Fruit fly (Drosophila melanogaster) whole organism, embryonic: Measurements from ENCODE around the gene CG2685.
A peak's percentile ranks its signal among the peaks of the same experiment; 100 is the strongest.

ENCODE experiments used
- B-H1 ChIP-seq: fragments of 200-800 bp; sonication (Bioruptor generic); IDR thresholded peaks from 3 replicates; pipeline ENCODE4 v1.3.6; 2022; ENCODE audit warnings: missing biosample characterization, missing genetic modification characterization
- CG12659 ChIP-seq: fragments of 200-800 bp; sonication (Bioruptor generic); optimal IDR thresholded peaks from 3 replicates; lab custom pipeline; 2017; ENCODE audit warnings: mild to moderate bottlenecking, missing biosample characterization, missing genetic modification reagents, missing genetic modification characterization
- CG13624 ChIP-seq: fragments of 200-800 bp; sonication (Bioruptor generic); optimal IDR thresholded peaks from 2 replicates; lab custom pipeline; 2016; ENCODE audit warnings: missing biosample characterization, missing genetic modification characterization
- CG15696 ChIP-seq: fragments of 200-800 bp; sonication (Bioruptor generic); optimal IDR thresholded peaks from 2 replicates; lab custom pipeline; 2019; ENCODE audit warnings: missing biosample characterization, mild to moderate bottlenecking, missing genetic modification characterization, moderate library complexity
- CG1603 ChIP-seq: fragments of 200-800 bp; sonication (Bioruptor generic); optimal IDR thresholded peaks from 2 replicates; lab custom pipeline; 2019; ENCODE audit warnings: missing biosample characterization, mild to moderate bottlenecking, missing genetic modification characterization, moderate library complexity
- CG16813 ChIP-seq: fragments of 200-800 bp; sonication (Bioruptor generic); IDR thresholded peaks from 3 replicates; pipeline ENCODE4 v1.3.6; 2022; ENCODE audit warnings: missing biosample characterization, missing genetic modification characterization; ENCODE audit not compliant: partially characterized antibody
- CG17802 ChIP-seq: fragments of 200-800 bp; sonication (Bioruptor generic); optimal IDR thresholded peaks from 2 replicates; lab custom pipeline; 2018; ENCODE audit warnings: missing biosample characterization, mild to moderate bottlenecking, missing genetic modification characterization, moderate library complexity
- CG1832 ChIP-seq: fragments of 200-800 bp; sonication (Bioruptor generic); optimal IDR thresholded peaks from 2 replicates; lab custom pipeline; 2017; ENCODE audit warnings: missing biosample characterization, mild to moderate bottlenecking, missing genetic modification characterization, inconsistent platforms
- CG3407 ChIP-seq: fragments of 200-800 bp; sonication (Bioruptor generic); optimal IDR thresholded peaks from 2 replicates; lab custom pipeline; 2018; ENCODE audit warnings: missing biosample characterization, mild to moderate bottlenecking, missing genetic modification characterization
- CG3847 ChIP-seq: fragments of 200-800 bp; sonication (Bioruptor generic); IDR thresholded peaks from 2 replicates; pipeline ENCODE4 v1.3.6; 2022; ENCODE audit warnings: missing biosample characterization, missing genetic modification characterization
- CG3995 ChIP-seq: fragments of 200-800 bp; sonication (Bioruptor generic); optimal IDR thresholded peaks from 3 replicates; lab custom pipeline; 2016; ENCODE audit warnings: missing biosample characterization, missing genetic modification characterization
- CG42726 ChIP-seq: fragments of 200-800 bp; sonication (Bioruptor generic); IDR thresholded peaks from 2 replicates; pipeline ENCODE4 v1.3.6; 2022; ENCODE audit warnings: missing biosample characterization, missing genetic modification characterization; ENCODE audit not compliant: partially characterized antibody
- CG4282 ChIP-seq: fragments of 200-800 bp; sonication (Bioruptor generic); optimal IDR thresholded peaks from 2 replicates; lab custom pipeline; 2016; ENCODE audit warnings: missing biosample characterization, missing genetic modification characterization
- CG6689 ChIP-seq: fragments of 200-800 bp; sonication (Bioruptor generic); IDR thresholded peaks from 2 replicates; pipeline ENCODE4 v1.3.6; 2022; ENCODE audit warnings: missing biosample characterization, missing genetic modification characterization
- CG7271 ChIP-seq: fragments of 200-800 bp; sonication (Bioruptor generic); optimal IDR thresholded peaks from 2 replicates; lab custom pipeline; 2018; ENCODE audit warnings: missing biosample characterization, mild to moderate bottlenecking, missing genetic modification characterization, moderate library complexity
- CG7963 ChIP-seq: fragments of 200-800 bp; sonication (Bioruptor generic); IDR thresholded peaks from 3 replicates; pipeline ENCODE4 v1.3.6; 2022; ENCODE audit warnings: missing biosample characterization, missing genetic modification characterization; ENCODE audit not compliant: partially characterized antibody
- CG8924 ChIP-seq: fragments of 200-800 bp; optimal IDR thresholded peaks from 3 replicates; lab custom pipeline; 2019; ENCODE audit warnings: missing biosample characterization, mild to moderate bottlenecking, missing genetic modification characterization, moderate library complexity
- CG8944 ChIP-seq: fragments of 200-800 bp; sonication (Bioruptor generic); optimal IDR thresholded peaks from 3 replicates; lab custom pipeline; 2016; ENCODE audit warnings: missing biosample characterization, missing genetic modification characterization
- CG9932 ChIP-seq: fragments of 200-800 bp; sonication (Bioruptor generic); IDR thresholded peaks from 2 replicates; pipeline ENCODE4 v1.3.6; 2022; ENCODE audit warnings: missing biosample characterization, missing genetic modification characterization
- CoRest ChIP-seq: fragments of 200-800 bp; sonication (Bioruptor generic); optimal IDR thresholded peaks from 3 replicates; lab custom pipeline; 2018; ENCODE audit warnings: missing biosample characterization, mild to moderate bottlenecking, missing genetic modification characterization, moderate library complexity
- D19A ChIP-seq: fragments of 200-800 bp; optimal IDR thresholded peaks from 3 replicates; lab custom pipeline; 2019; ENCODE audit warnings: missing biosample characterization, mild to moderate bottlenecking, missing genetic modification characterization, moderate library complexity
- D19B ChIP-seq: fragments of 200-800 bp; sonication (Bioruptor generic); optimal IDR thresholded peaks from 2 replicates; lab custom pipeline; 2017; ENCODE audit warnings: missing biosample characterization, mild to moderate bottlenecking, missing genetic modification characterization
- Dek ChIP-seq: fragments of 200-800 bp; sonication (Bioruptor generic); optimal IDR thresholded peaks from 3 replicates; lab custom pipeline; 2019; ENCODE audit warnings: missing biosample characterization, mild to moderate bottlenecking, missing genetic modification characterization, moderate library complexity
- E2f2 ChIP-seq: fragments of 200-800 bp; sonication (Bioruptor generic); IDR thresholded peaks from 2 replicates; pipeline ENCODE4 v1.3.6; 2022; ENCODE audit warnings: missing biosample characterization, missing genetic modification characterization
- ERR ChIP-seq: fragments of 200-800 bp; sonication (Bioruptor generic); optimal IDR thresholded peaks from 2 replicates; lab custom pipeline; 2016; ENCODE audit warnings: missing biosample characterization, missing genetic modification characterization
- Hr78 ChIP-seq, 2 experiments: fragments of 200-800 bp in 1 of 2; fragments of >200 bp in 1 of 2; sonication (Bioruptor generic) in 1 of 2; optimal IDR thresholded peaks; 2 replicates each; lab custom pipeline; 2017 to 2019; ENCODE audit warnings: missing biosample characterization in 2 of 2, missing genetic modification characterization in 2 of 2, mild to moderate bottlenecking in 1 of 2, moderate library complexity in 1 of 2
- MBD-R2 ChIP-seq: fragments of 200-800 bp; sonication (Bioruptor generic); IDR thresholded peaks from 2 replicates; pipeline ENCODE4 v1.3.6; 2022; ENCODE audit warnings: missing biosample characterization, missing genetic modification characterization
- MESR4 ChIP-seq: fragments of 200-800 bp; sonication (Bioruptor generic); optimal IDR thresholded peaks from 2 replicates; lab custom pipeline; 2018; ENCODE audit warnings: missing biosample characterization, mild to moderate bottlenecking, missing genetic modification characterization, moderate library complexity
- Myb ChIP-seq: fragments of 200-800 bp; sonication (Bioruptor generic); optimal IDR thresholded peaks from 2 replicates; lab custom pipeline; 2016; ENCODE audit warnings: missing biosample characterization, missing genetic modification characterization
- NC2β ChIP-seq: fragments of 200-800 bp; sonication (Bioruptor generic); optimal IDR thresholded peaks from 2 replicates; lab custom pipeline; 2016; ENCODE audit warnings: missing biosample characterization, missing genetic modification characterization
- Rfx ChIP-seq: fragments of 200-800 bp; sonication (Bioruptor generic); IDR thresholded peaks from 2 replicates; pipeline ENCODE4 v1.3.6; 2022; ENCODE audit warnings: missing biosample characterization, missing genetic modification characterization
- Sry-β ChIP-seq: fragments of 200-800 bp; sonication (Bioruptor generic); optimal IDR thresholded peaks from 2 replicates; lab custom pipeline; 2018; ENCODE audit warnings: missing biosample characterization, mild to moderate bottlenecking, missing genetic modification characterization, moderate library complexity
- YL-1 ChIP-seq: fragments of 200-800 bp; sonication (Bioruptor generic); optimal IDR thresholded peaks from 3 replicates; lab custom pipeline; 2017; ENCODE audit warnings: missing biosample characterization, mild to moderate bottlenecking, missing genetic modification characterization
- ato ChIP-seq: fragments of 200-800 bp; sonication (Bioruptor generic); IDR thresholded peaks from 2 replicates; pipeline ENCODE4 v1.3.6; 2022; ENCODE audit warnings: missing biosample characterization, missing genetic modification characterization; ENCODE audit not compliant: partially characterized antibody
- bowl ChIP-seq: fragments of 200-800 bp; sonication (Bioruptor generic); IDR thresholded peaks from 2 replicates; pipeline ENCODE4 v1.3.6; 2022; ENCODE audit warnings: missing biosample characterization, missing genetic modification characterization
- dpn ChIP-seq, 2 experiments: fragments of 200-800 bp; sonication (Bioruptor generic); optimal IDR thresholded peaks; 3 replicates each; lab custom pipeline; 2016; ENCODE audit warnings: missing biosample characterization in 2 of 2, missing genetic modification characterization in 2 of 2
- fd64A ChIP-seq: fragments of 200-800 bp; sonication (Bioruptor generic); optimal IDR thresholded peaks from 3 replicates; lab custom pipeline; 2018; ENCODE audit warnings: missing biosample characterization, mild to moderate bottlenecking, missing genetic modification characterization
- fu2 ChIP-seq: fragments of 200-800 bp; sonication (Bioruptor generic); optimal IDR thresholded peaks from 2 replicates; lab custom pipeline; 2016; ENCODE audit warnings: missing biosample characterization, missing genetic modification characterization
- gfzf ChIP-seq: fragments of 200-800 bp; sonication (Bioruptor generic); optimal IDR thresholded peaks from 2 replicates; lab custom pipeline; 2016; ENCODE audit warnings: missing biosample characterization, mild to moderate bottlenecking, missing genetic modification characterization, moderate library complexity
- inv ChIP-seq: fragments of 200-800 bp; sonication (Bioruptor generic); IDR thresholded peaks from 2 replicates; pipeline ENCODE4 v1.3.6; 2022; ENCODE audit warnings: missing biosample characterization, missing genetic modification characterization; ENCODE audit not compliant: partially characterized antibody
- jumu ChIP-seq: fragments of 200-800 bp; sonication (Bioruptor generic); optimal IDR thresholded peaks from 3 replicates; lab custom pipeline; 2016; ENCODE audit warnings: missing biosample characterization, missing genetic modification characterization
- lilli ChIP-seq: fragments of 200-800 bp; sonication (Bioruptor generic); optimal IDR thresholded peaks from 3 replicates; lab custom pipeline; 2016; ENCODE audit warnings: missing biosample characterization, missing genetic modification characterization
- mirr ChIP-seq: fragments of 200-800 bp; sonication (Bioruptor generic); optimal IDR thresholded peaks from 3 replicates; lab custom pipeline; 2018; ENCODE audit warnings: missing biosample characterization, mild to moderate bottlenecking, missing genetic modification characterization
- nerfin-2 ChIP-seq: fragments of 200-800 bp; sonication (Bioruptor generic); IDR thresholded peaks from 2 replicates; pipeline ENCODE4 v1.3.6; 2022; ENCODE audit warnings: missing biosample characterization, missing genetic modification characterization; ENCODE audit not compliant: partially characterized antibody
- nmo ChIP-seq: fragments of 200-800 bp; sonication (Bioruptor generic); optimal IDR thresholded peaks from 2 replicates; lab custom pipeline; 2018; ENCODE audit warnings: missing biosample characterization, mild to moderate bottlenecking, missing genetic modification characterization, moderate library complexity
- slbo ChIP-seq: fragments of 200-800 bp; sonication (Bioruptor generic); IDR thresholded peaks from 2 replicates; pipeline ENCODE4 v1.3.6; 2022; ENCODE audit warnings: missing biosample characterization, missing genetic modification characterization
- trem ChIP-seq: fragments of 200-800 bp; optimal IDR thresholded peaks from 3 replicates; lab custom pipeline; 2019; ENCODE audit warnings: missing biosample characterization, mild to moderate bottlenecking, missing genetic modification characterization, moderate library complexity
- wek ChIP-seq: fragments of 200-800 bp; sonication (Bioruptor generic); optimal IDR thresholded peaks from 3 replicates; lab custom pipeline; 2018; ENCODE audit warnings: missing biosample characterization, mild to moderate bottlenecking, missing genetic modification characterization, moderate library complexity
- yki ChIP-seq: fragments of >200 bp; optimal IDR thresholded peaks from 3 replicates; lab custom pipeline; 2018
- zen2 ChIP-seq: fragments of 200-800 bp; sonication (Bioruptor generic); IDR thresholded peaks from 3 replicates; pipeline ENCODE4 v1.3.6; 2022; ENCODE audit warnings: missing biosample characterization, missing genetic modification characterization; ENCODE audit not compliant: partially characterized antibody

The CG2685 gene

dm6 chrX:2720122-2720521 lies 6.4 kb upstream of the CG2685 start, which contains the start of gene CG2701 (continued):
- TF ChIP-seq Sry-β (GFP tag; lab: Kevin White, UChicago) (peak; percentile 0), CG8944 (GFP tag; lab: Kevin White, UChicago) (peak; percentile 24), CG1603 (no peak), lilli (GFP tag; lab: Kevin White, UChicago) (peak; percentile 30), CG7963 (peak; percentile 59; the same call in 2 of the 3 replicates), B-H1 (GFP tag; lab: Robert Waterston, UW) (no peak), nerfin-2 (GFP tag; lab: Robert Waterston, UW) (peak; percentile 60), bowl (GFP tag; lab: Robert Waterston, UW) (no peak), CG4282 (GFP tag; lab: Kevin White, UChicago) (no peak), CG3995 (GFP tag; lab: Kevin White, UChicago) (no peak), ato (peak; percentile 61; the same call in 1 of the 2 replicates), CG42726 (peak; percentile 69), jumu (GFP tag; lab: Kevin White, UChicago) (peak; percentile 25), fu2 (GFP tag; lab: Kevin White, UChicago) (peak; percentile 26), yki (lab: Kevin White, UChicago) (no peak), mirr (GFP tag; lab: Kevin White, UChicago) (peak; percentile 24), ERR (GFP tag; lab: Kevin White, UChicago) (peak; percentile 6), dpn (GFP tag; optimal IDR thresholded peaks at IDR 0.05; lab: Kevin White, UChicago) (peak; percentile 20 to 25), CG1832 (GFP tag; lab: Kevin White, UChicago) (no peak), E2f2 (GFP tag; lab: Robert Waterston, UW) (peak; percentile 77), CG9932 (peak; percentile 58; the same call in 1 of the 2 replicates), Hr78 (GFP tag; optimal IDR thresholded peaks at IDR 0.05; lab: Kevin White, UChicago) (no peak), D19A (no peak), zen2 (GFP tag; lab: Robert Waterston, UW) (peak; percentile 49; the same call in 1 of the 3 replicates), CG8924 (no peak), CG16813 (peak; percentile 65), nmo (peak; percentile 13), NC2β (no peak), Dek (tag; lab: Kevin White, UChicago) (no peak), trem (tag; lab: Kevin White, UChicago) (peak; percentile 56), fd64A (GFP tag; lab: Kevin White, UChicago) (no peak), inv (GFP tag; lab: Robert Waterston, UW) (peak; percentile 58), MBD-R2 (GFP tag; lab: Robert Waterston, UW) (peak; percentile 95), CG17802 (tag; lab: Kevin White, UChicago) (no peak), Myb (GFP tag; lab: Kevin White, UChicago) (peak; percentile 94), CG7271 (no peak), CG3407 (GFP tag; lab: Kevin White, UChicago) (no peak), CG3847 (GFP tag; lab: Robert Waterston, UW) (peak; percentile 41; the same call in 1 of the 2 replicates), CG6689 (peak; percentile 99), Rfx (GFP tag; lab: Robert Waterston, UW) (peak; percentile 9; the same call in 1 of the 2 replicates), CG12659 (GFP tag; lab: Kevin White, UChicago) (peak; percentile 32), wek (GFP tag; lab: Kevin White, UChicago) (no peak), slbo (GFP tag; lab: Robert Waterston, UW) (peak; percentile 53; the same call in 1 of the 2 replicates), YL-1 (GFP tag; lab: Kevin White, UChicago) (peak; percentile 57), CoRest (tag; lab: Kevin White, UChicago) (peak; percentile 27), D19B (no peak), MESR4 (peak; percentile 87), CG15696 (tag; lab: Kevin White, UChicago) (no peak), CG13624 (peak; percentile 18), gfzf (GFP tag; lab: Kevin White, UChicago) (peak; percentile 32)
